Worm (Caenorhabditis elegans) whole organism, young adult: ENCODE measurements around the gene F28C6.5.

Experiments used
- B0019.2 ChIP-seq: fragments of 200-800 bp; sonication (Bioruptor generic); conservative IDR thresholded peaks from 2 replicates; pipeline ENCODE4 v1.3.6; 2022; ENCODE audit warnings: missing genetic modification reagents, missing genetic modification characterization, missing compliant biosample characterization
- C17E4.6 ChIP-seq: fragments of 200-800 bp; sonication (Bioruptor generic); IDR thresholded peaks from 2 replicates; pipeline ENCODE4 v1.3.6; 2022; ENCODE audit warnings: missing genetic modification reagents, missing genetic modification characterization, missing compliant biosample characterization
- F33H1.4 ChIP-seq: fragments of 200-800 bp; sonication (Bioruptor generic); IDR thresholded peaks from 2 replicates; pipeline ENCODE4 v1.3.6; 2022; ENCODE audit warnings: missing genetic modification reagents, missing genetic modification characterization, missing compliant biosample characterization
- F55B11.4 ChIP-seq: sonication (generic microtip); optimal IDR thresholded peaks from 2 replicates; lab custom pipeline; 2016; ENCODE audit warnings: missing compliant biosample characterization, missing genetic modification characterization, borderline replicate concordance; ENCODE audit not compliant: insufficient read depth
- K11D2.4 ChIP-seq: fragments of 200-800 bp; sonication (Bioruptor generic); IDR thresholded peaks from 2 replicates; pipeline ENCODE4 v1.3.6; 2022; ENCODE audit warnings: missing genetic modification reagents, missing genetic modification characterization, missing compliant biosample characterization
- Y53F4B.3 ChIP-seq: fragments of 200-800 bp; sonication (Bioruptor generic); IDR thresholded peaks from 2 replicates; pipeline ENCODE4 v1.3.6; 2022; ENCODE audit warnings: missing genetic modification reagents, missing genetic modification characterization, missing compliant biosample characterization
- Y56A3A.18 ChIP-seq: fragments of 200-800 bp; sonication (Bioruptor generic); IDR thresholded peaks from 2 replicates; pipeline ENCODE4 v1.3.6; 2022; ENCODE audit warnings: missing genetic modification reagents, missing genetic modification characterization, missing compliant biosample characterization
- Y79H2A.3 ChIP-seq: fragments of 200-800 bp; sonication (Bioruptor generic); conservative IDR thresholded peaks from 2 replicates; pipeline ENCODE4 v1.3.6; 2022; ENCODE audit warnings: missing genetic modification reagents, missing genetic modification characterization, missing compliant biosample characterization
- Y95B8A.8 ChIP-seq: fragments of 200-800 bp; sonication (Bioruptor generic); IDR thresholded peaks from 2 replicates; pipeline ENCODE4 v1.3.6; 2022; ENCODE audit warnings: missing genetic modification reagents, missing genetic modification characterization, missing compliant biosample characterization
- aptf-3 ChIP-seq: fragments of 200-800 bp; sonication (Bioruptor generic); IDR thresholded peaks from 2 replicates; pipeline ENCODE4 v1.3.6; 2022; ENCODE audit warnings: missing genetic modification characterization, missing compliant biosample characterization
- athp-1 ChIP-seq: sonication (generic microtip); optimal IDR thresholded peaks from 2 replicates; lab custom pipeline; 2017; ENCODE audit warnings: mild to moderate bottlenecking, missing genetic modification characterization, missing compliant biosample characterization
- bed-1 ChIP-seq: fragments of 200-800 bp; sonication (Bioruptor generic); IDR thresholded peaks from 2 replicates; pipeline ENCODE4 v1.3.6; 2022; ENCODE audit warnings: missing genetic modification reagents, missing genetic modification characterization, missing compliant biosample characterization
- bed-2 ChIP-seq: fragments of 200-800 bp; sonication (Bioruptor generic); IDR thresholded peaks from 2 replicates; pipeline ENCODE4 v1.3.6; 2022; ENCODE audit warnings: missing genetic modification reagents, missing genetic modification characterization, missing compliant biosample characterization
- cebp-1 ChIP-seq, 2 experiments: fragments of 200-800 bp in 1 of 2; sonication (Bioruptor generic) in 1 of 2; sonication (generic microtip) in 1 of 2; IDR thresholded peaks in 1 of 2; optimal IDR thresholded peaks in 1 of 2; 2 replicates each; pipeline versions ENCODE4 v1.3.6 to Lab custom; 2017 to 2022; ENCODE audit warnings: missing compliant biosample characterization in 2 of 2, missing genetic modification characterization in 2 of 2, mild to moderate bottlenecking in 1 of 2, missing genetic modification reagents in 1 of 2, moderate library complexity in 1 of 2
- cebp-2 ChIP-seq: fragments of 200-800 bp; sonication (Bioruptor generic); IDR thresholded peaks from 2 replicates; pipeline ENCODE4 v1.3.6; 2022; ENCODE audit warnings: missing genetic modification characterization, missing compliant biosample characterization
- die-1 ChIP-seq: sonication (generic microtip); optimal IDR thresholded peaks from 2 replicates; lab custom pipeline; 2016; ENCODE audit warnings: missing genotype, mild to moderate bottlenecking, missing genetic modification characterization, missing compliant biosample characterization
- egl-18 ChIP-seq: fragments of 200-800 bp; sonication (Bioruptor generic); IDR thresholded peaks from 2 replicates; pipeline ENCODE4 v1.3.6; 2022; ENCODE audit warnings: missing genetic modification reagents, missing genetic modification characterization, missing compliant biosample characterization
- fkh-3 ChIP-seq: sonication (generic microtip); optimal IDR thresholded peaks from 2 replicates; lab custom pipeline; 2016; ENCODE audit warnings: mild to moderate bottlenecking, missing genetic modification characterization, missing compliant biosample characterization
- him-1 ChIP-seq: sonication (generic microtip); optimal IDR thresholded peaks from 2 replicates; lab custom pipeline; 2016; ENCODE audit warnings: missing genotype, missing genetic modification reagents, missing genetic modification characterization, missing compliant biosample characterization
- hmg-1.2 ChIP-seq: fragments of 200-800 bp; sonication (Bioruptor generic); IDR thresholded peaks from 2 replicates; pipeline ENCODE4 v1.3.6; 2022; ENCODE audit warnings: missing genetic modification reagents, missing genetic modification characterization, missing compliant biosample characterization
- lag-1 ChIP-seq: fragments of 200-800 bp; sonication (Bioruptor generic); IDR thresholded peaks from 2 replicates; pipeline ENCODE4 v1.3.6; 2022; ENCODE audit warnings: missing genetic modification reagents, missing genetic modification characterization, missing compliant biosample characterization
- lin-26 ChIP-seq: fragments of 200-800 bp; sonication (Bioruptor generic); IDR thresholded peaks from 2 replicates; pipeline ENCODE4 v1.3.6; 2022; ENCODE audit warnings: missing genetic modification reagents, missing genetic modification characterization, missing compliant biosample characterization
- lin-35 ChIP-seq, 3 experiments: fragments of 150-350 bp in 2 of 3; sonication (generic microtip) in 1 of 3; optimal IDR thresholded peaks; 2 replicates each; lab custom pipeline; 2014 to 2018; ENCODE audit warnings: missing biosample characterization in 3 of 3, missing genetic modification characterization in 3 of 3, missing genetic modification reagents in 3 of 3
- madf-6 ChIP-seq: fragments of 200-800 bp; sonication (Bioruptor generic); IDR thresholded peaks from 2 replicates; pipeline ENCODE4 v1.3.6; 2022; ENCODE audit warnings: missing genetic modification reagents, missing genetic modification characterization, missing compliant biosample characterization
- nfya-1 ChIP-seq: sonication (generic microtip); optimal IDR thresholded peaks from 2 replicates; lab custom pipeline; 2017; ENCODE audit warnings: antibody characterized with exemption, missing compliant biosample characterization, missing genetic modification characterization, borderline replicate concordance; ENCODE audit not compliant: insufficient read depth
- nfya-2 ChIP-seq: fragments of 200-800 bp; sonication (Bioruptor generic); IDR thresholded peaks from 2 replicates; pipeline ENCODE4 v1.3.6; 2022; ENCODE audit warnings: missing genetic modification reagents, missing genetic modification characterization, missing compliant biosample characterization
- nhr-179 ChIP-seq: sonication (generic microtip); optimal IDR thresholded peaks from 2 replicates; lab custom pipeline; 2016; ENCODE audit warnings: mild to moderate bottlenecking, missing genetic modification characterization, missing compliant biosample characterization
- nhr-90 ChIP-seq: sonication (generic microtip); optimal IDR thresholded peaks from 2 replicates; lab custom pipeline; 2016; ENCODE audit warnings: missing genotype, mild to moderate bottlenecking, missing genetic modification characterization, missing compliant biosample characterization
- rcor-1 ChIP-seq: fragments of 200-800 bp; sonication (Bioruptor generic); IDR thresholded peaks from 2 replicates; pipeline ENCODE4 v1.3.6; 2022; ENCODE audit warnings: missing genetic modification reagents, missing genetic modification characterization, missing compliant biosample characterization
- snpc-4 ChIP-seq, 5 experiments: fragments of 150-350 bp in 1 of 5; sonication (generic microtip) in 4 of 5; optimal IDR thresholded peaks; 2 replicates each; lab custom pipeline; 2014 to 2018; ENCODE audit warnings: missing genetic modification characterization in 5 of 5, missing biosample characterization in 3 of 5, antibody characterized with exemption in 2 of 5, mild to moderate bottlenecking in 2 of 5, missing compliant biosample characterization in 2 of 5, missing genotype in 2 of 5, moderate library complexity in 2 of 5, missing genetic modification reagents in 1 of 5
- somi-1 ChIP-seq: fragments of 200-800 bp; sonication (Bioruptor generic); optimal IDR thresholded peaks from 2 replicates; lab custom pipeline; 2018; ENCODE audit warnings: mild to moderate bottlenecking, missing genetic modification characterization, missing compliant biosample characterization
- unc-130 ChIP-seq: sonication (generic microtip); optimal IDR thresholded peaks from 2 replicates; lab custom pipeline; 2016; ENCODE audit warnings: missing genetic modification reagents, missing genetic modification characterization, missing compliant biosample characterization
- ztf-22 ChIP-seq: fragments of 200-800 bp; sonication (Bioruptor generic); optimal IDR thresholded peaks from 2 replicates; lab custom pipeline; 2018; ENCODE audit warnings: mild to moderate bottlenecking, missing genetic modification characterization, moderate library complexity, missing compliant biosample characterization

The F28C6.5 gene

DNA sequence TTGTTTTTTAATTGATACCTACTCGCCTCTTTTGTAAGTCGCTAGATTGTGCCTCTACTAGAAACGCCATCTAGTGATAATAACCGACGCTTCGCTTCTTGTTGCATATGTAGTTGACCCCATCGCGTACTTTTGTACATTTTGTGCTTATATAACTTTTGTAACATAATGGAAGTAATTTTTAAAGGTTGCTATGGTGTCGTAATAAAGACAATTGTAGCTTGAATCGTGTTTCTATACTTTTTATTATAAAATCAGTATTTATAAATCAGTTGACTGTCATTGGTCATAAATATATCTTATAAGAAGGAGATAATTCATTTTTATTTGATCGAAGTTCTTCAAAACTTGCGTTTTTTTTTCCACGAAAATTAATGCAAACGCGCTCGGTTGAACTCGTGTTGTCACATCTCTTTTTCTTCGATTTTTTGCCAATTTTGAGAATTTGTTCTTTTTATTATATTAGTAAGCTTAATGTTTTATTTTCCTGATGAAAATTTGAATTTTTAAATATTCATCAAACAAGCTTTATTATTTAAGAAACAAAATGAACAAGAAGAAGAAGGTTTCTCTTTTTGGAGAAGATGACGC lies 21.7 kb upstream of the F28C6.5 start, which contains the start of gene F54C9.9 (continued):
- TF ChIP-seq B0019.2 (GFP tag; lab: Robert Waterston, UW) = no peak
- peak; percentile 23 for TF ChIP-seq him-1 (tag; lab: Kevin White, UChicago)
- peak; percentile 77 for TF ChIP-seq Y95B8A.8 (GFP tag; lab: Robert Waterston, UW)
- peak; percentile 44 for TF ChIP-seq snpc-4 (GFP tag; optimal IDR thresholded peaks at IDR 0.05; lab: Kevin White, UChicago)
- peak in 2 of 4 experiments; percentile 19 to 27 for TF ChIP-seq snpc-4 (tag; optimal IDR thresholded peaks at IDR 0.05; lab: Kevin White, UChicago)
- peak; percentile 87 for TF ChIP-seq Y79H2A.3 (GFP tag; lab: Robert Waterston, UW)
- TF ChIP-seq athp-1 = peak; percentile 24
- peak; percentile 49 for TF ChIP-seq die-1 (tag; lab: Kevin White, UChicago)
- TF ChIP-seq lin-35 (GFP tag; optimal IDR thresholded peaks at IDR 0.05; lab: Kevin White, UChicago) = peak in 1 of 3 experiments; percentile 41
- TF ChIP-seq rcor-1 (GFP tag; lab: Robert Waterston, UW) = peak; percentile 33; the same call in 1 of the 2 replicates
- peak; percentile 32; the same call in 1 of the 2 replicates for TF ChIP-seq hmg-1.2 (GFP tag; lab: Robert Waterston, UW)
- TF ChIP-seq F33H1.4 (GFP tag; lab: Robert Waterston, UW) = peak; percentile 28; the same call in 1 of the 2 replicates
- no peak for TF ChIP-seq bed-2 (GFP tag; lab: Robert Waterston, UW)
- peak; percentile 48; the same call in 1 of the 2 replicates for TF ChIP-seq C17E4.6 (GFP tag; lab: Robert Waterston, UW)
- TF ChIP-seq, all 124 proteins: peak for 36

ce11 chrII:8581700-8582099 lies 17.6 kb upstream of the F28C6.5 start, which contains the start of gene arl-1:
Gene arl-1 (plus strand): TSS chrII:8582000.
- no peak for TF ChIP-seq nhr-90 (tag; lab: Kevin White, UChicago)
- TF ChIP-seq ztf-22 (GFP tag; lab: Kevin White, UChicago) = no peak
- TF ChIP-seq aptf-3 (GFP tag; lab: Robert Waterston, UW) = 0 out of 2 replicates have a peak, but pooled peaks have one; percentile 6
- TF ChIP-seq rcor-1 (GFP tag; lab: Robert Waterston, UW) = no peak

- TF ChIP-seq aptf-3 (GFP tag; lab: Robert Waterston, UW) (peak; percentile 22; the same call in 1 of the 2 replicates), cebp-1 (GFP tag; IDR thresholded peaks at IDR 0.05; lab: Robert Waterston, UW) (no peak), cebp-1 (tag; optimal IDR thresholded peaks at IDR 0.05; lab: Kevin White, UChicago) (peak; percentile 7), Y53F4B.3 (GFP tag; lab: Robert Waterston, UW) (no peak), unc-130 (GFP tag; lab: Kevin White, UChicago) (no peak), lag-1 (GFP tag; lab: Robert Waterston, UW) (no peak), bed-1 (no peak), nhr-179 (tag; lab: Kevin White, UChicago) (no peak), lin-26 (GFP tag; lab: Robert Waterston, UW) (peak; percentile 55; the same call in 1 of the 2 replicates), K11D2.4 (GFP tag; lab: Robert Waterston, UW) (no peak), cebp-2 (GFP tag; lab: Robert Waterston, UW) (no peak), F55B11.4 (tag; lab: Kevin White, UChicago) (no peak), madf-6 (GFP tag; lab: Robert Waterston, UW) (0 out of 2 replicates have a peak, but pooled peaks have one; percentile 24), fkh-3 (no peak)
- TF ChIP-seq, all 124 proteins: peak for 4
These were observed 16.3 kb upstream of the F28C6.5 start for ce11 chrII:8583035-8583434.

- TF ChIP-seq lin-35 (GFP tag; optimal IDR thresholded peaks at IDR 0.05; lab: Kevin White, UChicago) (peak in 1 of 3 experiments; percentile 20), cebp-1 (GFP tag; IDR thresholded peaks at IDR 0.05; lab: Robert Waterston, UW) (peak; percentile 41; the same call in 1 of the 2 replicates), cebp-1 (tag; optimal IDR thresholded peaks at IDR 0.05; lab: Kevin White, UChicago) (peak; percentile 87), K11D2.4 (GFP tag; lab: Robert Waterston, UW) (no peak), nfya-1 (no peak), nfya-2 (GFP tag; lab: Robert Waterston, UW) (no peak), Y56A3A.18 (GFP tag; lab: Robert Waterston, UW) (no peak), somi-1 (peak; percentile 35), egl-18 (GFP tag; lab: Robert Waterston, UW) (no peak)
These were observed 14.2 kb upstream of the F28C6.5 start, which contains the start of gene F54C9.11 for ce11 chrII:8585036-8585627. Gene F54C9.11 (minus strand): TSS chrII:8585086.
